Worm (Caenorhabditis elegans) whole organism, late embryonic: ENCODE data around the gene drd-1.

Experiments
- F13H6.1 ChIP-seq: sonication (generic microtip); optimal IDR thresholded peaks from 2 replicates; lab custom pipeline; 2016; ENCODE audit warnings: missing genetic modification characterization, missing compliant biosample characterization
- K09A11.1 ChIP-seq: sonication (generic microtip); optimal IDR thresholded peaks from 2 replicates; lab custom pipeline; 2017; ENCODE audit warnings: antibody characterized with exemption, mild to moderate bottlenecking, missing genetic modification characterization, missing compliant biosample characterization; ENCODE audit not compliant: insufficient read depth
- Y22D7AL.16 ChIP-seq: sonication (generic microtip); optimal IDR thresholded peaks from 2 replicates; lab custom pipeline; 2016; ENCODE audit warnings: missing genetic modification characterization, missing compliant biosample characterization
- ahr-1 ChIP-seq: sonication (generic microtip); optimal IDR thresholded peaks from 2 replicates; lab custom pipeline; 2016; ENCODE audit warnings: missing genetic modification characterization, missing compliant biosample characterization
- ceh-18 ChIP-seq: sonication (generic microtip); optimal IDR thresholded peaks from 2 replicates; lab custom pipeline; 2016; ENCODE audit warnings: missing genetic modification characterization, missing compliant biosample characterization
- ceh-2 ChIP-seq: sonication (generic microtip); optimal IDR thresholded peaks from 2 replicates; lab custom pipeline; 2016; ENCODE audit warnings: missing genotype, missing genetic modification characterization, missing compliant biosample characterization
- ceh-22 ChIP-seq: sonication (generic microtip); optimal IDR thresholded peaks from 2 replicates; lab custom pipeline; 2017; ENCODE audit warnings: missing biosample characterization, missing genetic modification characterization
- ceh-30 ChIP-seq: fragments of 150-350 bp; optimal IDR thresholded peaks from 2 replicates; lab custom pipeline; 2014; ENCODE audit warnings: missing biosample characterization, missing genetic modification characterization
- ceh-31 ChIP-seq: sonication (generic microtip); optimal IDR thresholded peaks from 2 replicates; lab custom pipeline; 2016; ENCODE audit warnings: missing genetic modification characterization, missing compliant biosample characterization
- ceh-45 ChIP-seq: fragments of 200-800 bp; sonication (Bioruptor generic); IDR thresholded peaks from 2 replicates; pipeline ENCODE4 v1.3.6; 2022; ENCODE audit warnings: missing genetic modification reagents, missing genetic modification characterization, missing compliant biosample characterization
- ceh-48 ChIP-seq: sonication (generic microtip); optimal IDR thresholded peaks from 2 replicates; lab custom pipeline; 2016; ENCODE audit warnings: missing genetic modification characterization, inconsistent platforms, missing compliant biosample characterization
- ceh-9 ChIP-seq: sonication (generic microtip); optimal IDR thresholded peaks from 2 replicates; lab custom pipeline; 2016; ENCODE audit warnings: mild to moderate bottlenecking, missing genetic modification characterization, inconsistent platforms, missing compliant biosample characterization
- elt-4 ChIP-seq: sonication (generic microtip); optimal IDR thresholded peaks from 2 replicates; lab custom pipeline; 2016; ENCODE audit warnings: missing genetic modification characterization, missing compliant biosample characterization
- ets-4 ChIP-seq: sonication (generic microtip); optimal IDR thresholded peaks from 2 replicates; lab custom pipeline; 2016; ENCODE audit warnings: missing genetic modification characterization, missing compliant biosample characterization
- eyg-1 ChIP-seq: sonication (generic microtip); optimal IDR thresholded peaks from 2 replicates; lab custom pipeline; 2016; ENCODE audit warnings: missing genotype, missing genetic modification characterization, missing compliant biosample characterization
- fax-1 ChIP-seq: sonication (generic microtip); optimal IDR thresholded peaks from 2 replicates; lab custom pipeline; 2016; ENCODE audit warnings: missing genotype, missing genetic modification characterization, missing compliant biosample characterization
- fkh-10 ChIP-seq: fragments of 150-350 bp; optimal IDR thresholded peaks from 2 replicates; lab custom pipeline; 2014; ENCODE audit warnings: missing biosample characterization, missing genetic modification reagents, missing genetic modification characterization
- fkh-6 ChIP-seq: sonication (generic microtip); optimal IDR thresholded peaks from 2 replicates; lab custom pipeline; 2016; ENCODE audit warnings: missing genetic modification characterization, missing compliant biosample characterization
- gmeb-2 ChIP-seq: sonication (generic microtip); optimal IDR thresholded peaks from 2 replicates; lab custom pipeline; 2016; ENCODE audit warnings: missing genetic modification characterization, inconsistent platforms, missing compliant biosample characterization
- hlh-13 ChIP-seq: fragments of 200-800 bp; sonication (Bioruptor generic); optimal IDR thresholded peaks from 2 replicates; lab custom pipeline; 2018; ENCODE audit warnings: mild to moderate bottlenecking, missing genetic modification characterization, missing compliant biosample characterization
- hlh-15 ChIP-seq: sonication (generic microtip); optimal IDR thresholded peaks from 2 replicates; lab custom pipeline; 2016; ENCODE audit warnings: missing genetic modification characterization, missing compliant biosample characterization
- hlh-30 ChIP-seq: sonication (generic microtip); optimal IDR thresholded peaks from 2 replicates; lab custom pipeline; 2017; ENCODE audit warnings: antibody characterized with exemption, missing genetic modification characterization, missing compliant biosample characterization; ENCODE audit not compliant: insufficient read depth
- hlh-6 ChIP-seq: sonication (generic microtip); optimal IDR thresholded peaks from 2 replicates; lab custom pipeline; 2016; ENCODE audit warnings: missing genotype, missing genetic modification characterization, missing compliant biosample characterization
- lim-6 ChIP-seq: sonication (generic microtip); optimal IDR thresholded peaks from 2 replicates; lab custom pipeline; 2016; ENCODE audit warnings: missing genetic modification characterization, missing compliant biosample characterization
- madf-2 ChIP-seq: sonication (generic microtip); optimal IDR thresholded peaks from 2 replicates; lab custom pipeline; 2017; ENCODE audit warnings: missing genetic modification characterization, missing compliant biosample characterization
- mec-3 ChIP-seq: sonication (generic microtip); optimal IDR thresholded peaks from 2 replicates; lab custom pipeline; 2016; ENCODE audit warnings: borderline replicate concordance, missing genetic modification characterization, missing compliant biosample characterization
- nhr-232 ChIP-seq: sonication (generic microtip); optimal IDR thresholded peaks from 2 replicates; lab custom pipeline; 2016; ENCODE audit warnings: missing genetic modification characterization, missing compliant biosample characterization
- npax-4 ChIP-seq: sonication (generic microtip); optimal IDR thresholded peaks from 2 replicates; lab custom pipeline; 2016; ENCODE audit warnings: missing genetic modification characterization, missing compliant biosample characterization
- pag-3 ChIP-seq: sonication (generic microtip); optimal IDR thresholded peaks from 2 replicates; lab custom pipeline; 2016; ENCODE audit warnings: missing compliant biosample characterization, missing genetic modification characterization, borderline replicate concordance
- pat-9 ChIP-seq: fragments of 200-800 bp; sonication (Bioruptor generic); optimal IDR thresholded peaks from 2 replicates; lab custom pipeline; 2018; ENCODE audit warnings: mild to moderate bottlenecking, missing genetic modification characterization, moderate library complexity, missing compliant biosample characterization
- pax-1 ChIP-seq: fragments of 150-350 bp; optimal IDR thresholded peaks from 2 replicates; lab custom pipeline; 2014; ENCODE audit warnings: missing biosample characterization, missing genetic modification characterization
- pha-2 ChIP-seq: sonication (generic microtip); optimal IDR thresholded peaks from 2 replicates; lab custom pipeline; 2017; ENCODE audit warnings: mild to moderate bottlenecking, missing genetic modification characterization, missing compliant biosample characterization
- pha-4 ChIP-seq: fragments of 150-350 bp; optimal IDR thresholded peaks from 2 replicates; lab custom pipeline; 2018; ENCODE audit warnings: missing biosample characterization, missing genetic modification reagents, missing genetic modification characterization
- rnt-1 ChIP-seq: sonication (generic microtip); optimal IDR thresholded peaks from 2 replicates; lab custom pipeline; 2016; ENCODE audit warnings: missing genetic modification characterization, missing compliant biosample characterization
- sox-4 ChIP-seq: sonication (generic microtip); optimal IDR thresholded peaks from 2 replicates; lab custom pipeline; 2017; ENCODE audit warnings: mild to moderate bottlenecking, missing genetic modification characterization, inconsistent platforms, missing compliant biosample characterization
- syd-9 ChIP-seq: sonication (generic microtip); optimal IDR thresholded peaks from 2 replicates; lab custom pipeline; 2016; ENCODE audit warnings: mild to moderate bottlenecking, missing genetic modification characterization, moderate library complexity, missing compliant biosample characterization
- tbx-2 ChIP-seq: sonication (generic microtip); optimal IDR thresholded peaks from 2 replicates; lab custom pipeline; 2016; ENCODE audit warnings: missing genetic modification characterization, missing compliant biosample characterization
- tbx-7 ChIP-seq: sonication (generic microtip); optimal IDR thresholded peaks from 2 replicates; lab custom pipeline; 2016; ENCODE audit warnings: missing genotype, missing genetic modification characterization, missing compliant biosample characterization
- ttx-3 ChIP-seq: sonication (generic microtip); optimal IDR thresholded peaks from 2 replicates; lab custom pipeline; 2016; ENCODE audit warnings: missing genetic modification reagents, missing genetic modification characterization, missing compliant biosample characterization
- unc-3 ChIP-seq, 2 experiments: fragments of 200-800 bp in 1 of 2; sonication (Bioruptor generic) in 1 of 2; sonication (generic microtip) in 1 of 2; conservative IDR thresholded peaks in 1 of 2; optimal IDR thresholded peaks in 1 of 2; 2 replicates each; pipeline versions ENCODE4 v1.3.6 to Lab custom; 2016 to 2022; ENCODE audit warnings: missing compliant biosample characterization in 2 of 2, missing genetic modification characterization in 2 of 2, missing genetic modification reagents in 1 of 2
- unc-42 ChIP-seq: sonication (generic microtip); optimal IDR thresholded peaks from 2 replicates; lab custom pipeline; 2016; ENCODE audit warnings: missing genotype, missing genetic modification characterization, missing compliant biosample characterization
- unc-86 ChIP-seq: sonication (generic microtip); optimal IDR thresholded peaks from 2 replicates; lab custom pipeline; 2016; ENCODE audit warnings: missing genetic modification characterization, missing compliant biosample characterization
- ztf-16 ChIP-seq: sonication (generic microtip); optimal IDR thresholded peaks from 2 replicates; lab custom pipeline; 2017; ENCODE audit warnings: missing genetic modification characterization, missing compliant biosample characterization

drd-1 gene

ce11 chrII:8346384-8346783 is 41.5 kb upstream of the drd-1 start, which contains the start of gene eff-1:
Gene eff-1, plus strand, starts transcription at chrII:8346684.
- TF ChIP-seq npax-4 (no peak), elt-4 (tag; lab: Kevin White, UChicago) (no peak), pat-9 (tag; lab: Kevin White, UChicago) (no peak), pha-2 (no peak), ets-4 (no peak), ceh-45 (GFP tag; lab: Robert Waterston, UW) (no peak), eyg-1 (no peak), ceh-48 (tag; lab: Kevin White, UChicago) (no peak), tbx-2 (tag; lab: Kevin White, UChicago) (no peak), K09A11.1 (tag; lab: Kevin White, UChicago) (no peak), unc-42 (no peak), F13H6.1 (tag; lab: Kevin White, UChicago) (no peak), tbx-7 (tag; lab: Kevin White, UChicago) (no peak), lim-6 (tag; lab: Kevin White, UChicago) (no peak), ceh-22 (tag; lab: Kevin White, UChicago) (no peak)

- TF ChIP-seq hlh-6 (no peak), ceh-31 (tag; lab: Kevin White, UChicago) (peak; percentile 22), unc-42 (peak; percentile 74)
Observed at ce11 chrII:8353288-8353687, 34.6 kb upstream of the drd-1 start.

ce11 chrII:8354233-8354750 is 33.6 kb upstream of the drd-1 start, which contains the start of gene C26D10.6:
Gene C26D10.6, minus strand, starts transcription at chrII:8354700.
- TF ChIP-seq unc-42 (peak; percentile 69), sox-4 (no peak)

ce11 chrII:8358466-8358865 is 29.4 kb upstream of the drd-1 start:
- TF ChIP-seq hlh-13 (GFP tag; lab: Kevin White, UChicago) (no peak), rnt-1 (no peak), ceh-30 (tag; lab: Kevin White, UChicago) (no peak), hlh-15 (tag; lab: Kevin White, UChicago) (no peak), unc-3 (GFP tag; conservative IDR thresholded peaks at IDR 0.05; lab: Robert Waterston, UW) (no peak), unc-3 (tag; optimal IDR thresholded peaks at IDR 0.05; lab: Kevin White, UChicago) (no peak), tbx-7 (tag; lab: Kevin White, UChicago) (no peak), fkh-10 (GFP tag; lab: Kevin White, UChicago) (no peak), fkh-6 (tag; lab: Kevin White, UChicago) (peak; percentile 25), ztf-16 (tag; lab: Kevin White, UChicago) (no peak), pag-3 (tag; lab: Kevin White, UChicago) (peak; percentile 16), pha-4 (tag; lab: Kevin White, UChicago) (no peak), pax-1 (no peak), ets-4 (no peak), mec-3 (peak; percentile 14), ceh-45 (GFP tag; lab: Robert Waterston, UW) (no peak), elt-4 (tag; lab: Kevin White, UChicago) (peak; percentile 56), K09A11.1 (tag; lab: Kevin White, UChicago) (no peak), ceh-2 (no peak), tbx-2 (tag; lab: Kevin White, UChicago) (no peak), gmeb-2 (no peak), syd-9 (tag; lab: Kevin White, UChicago) (no peak), ceh-48 (tag; lab: Kevin White, UChicago) (no peak)

ce11 chrII:8359350-8359749 is 28.5 kb upstream of the drd-1 start, which contains the start of gene col-77:
Gene col-77, minus strand, starts transcription at chrII:8359381.
- TF ChIP-seq nhr-232 (tag; lab: Kevin White, UChicago) (no peak), madf-2 (tag; lab: Kevin White, UChicago) (no peak), ttx-3 (no peak), fax-1 (tag; lab: Kevin White, UChicago) (no peak), tbx-7 (tag; lab: Kevin White, UChicago) (no peak), hlh-13 (GFP tag; lab: Kevin White, UChicago) (no peak), ceh-18 (tag; lab: Kevin White, UChicago) (no peak), ahr-1 (tag; lab: Kevin White, UChicago) (no peak), hlh-30 (tag; lab: Kevin White, UChicago) (no peak), unc-86 (tag; lab: Kevin White, UChicago) (no peak), syd-9 (tag; lab: Kevin White, UChicago) (no peak), ceh-2 (no peak), ceh-9 (tag; lab: Kevin White, UChicago) (no peak), Y22D7AL.16 (tag; lab: Kevin White, UChicago) (no peak)
- TF ChIP-seq, all 69 proteins: peak for 0
